Worm (Caenorhabditis elegans): ENCODE data around the gene nhl-3.

DNA sequence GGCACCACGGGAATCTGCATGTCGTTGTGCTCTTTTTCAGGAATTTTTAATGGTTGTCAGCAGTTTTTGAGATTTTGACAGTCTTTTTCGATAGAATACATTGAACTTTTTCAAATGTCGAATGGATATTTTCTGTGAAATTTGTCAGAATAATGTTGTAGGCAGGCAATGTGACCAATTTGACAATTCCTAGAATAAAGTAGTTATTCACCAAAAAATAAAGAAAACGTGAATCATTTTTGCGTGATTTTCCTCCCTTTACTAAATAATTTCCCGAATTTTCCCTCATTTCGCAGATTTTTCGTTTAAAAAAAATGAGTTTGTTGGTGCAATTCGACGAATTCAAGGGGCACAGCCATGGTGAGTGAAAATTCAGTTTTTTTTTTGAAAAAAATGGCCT, 6.8 kb upstream of the nhl-3 start, which contains the start of gene W04H10.1:
- TF ChIP-seq lsy-2 (tag; optimal IDR thresholded peaks at IDR 0.05) (no peak), fos-1 (tag; optimal IDR thresholded peaks at IDR 0.05) (no peak), dsc-1 (tag; optimal IDR thresholded peaks at IDR 0.05) (no peak), nhr-90 (tag; optimal IDR thresholded peaks at IDR 0.05; ENCODE audit: poor library complexity) (no peak), sptf-1 (tag; optimal IDR thresholded peaks at IDR 0.05) (no peak), snu-23 (GFP tag; optimal IDR thresholded peaks at IDR 0.05) (no peak), ama-1 (optimal IDR thresholded peaks at IDR 0.05) (no peak)
